Worm (Caenorhabditis elegans) whole organism, L3 larva: ENCODE data around the gene C07A4.2.

Experiments used
- aly-2 ChIP-seq: fragments of 150-350 bp; optimal IDR thresholded peaks from 2 replicates; lab custom pipeline; 2014; ENCODE audit warnings: missing biosample characterization, missing genetic modification characterization
- ama-1 ChIP-seq: fragments of 150-350 bp; optimal IDR thresholded peaks from 2 replicates; lab custom pipeline; 2018
- ceh-28 ChIP-seq: fragments of 150-350 bp; optimal IDR thresholded peaks from 2 replicates; lab custom pipeline; 2014; ENCODE audit warnings: missing biosample characterization, missing genetic modification reagents, missing genetic modification characterization
- egl-27 ChIP-seq: sonication (generic microtip); optimal IDR thresholded peaks from 4 replicates; lab custom pipeline; 2017; ENCODE audit warnings: missing biosample characterization, missing genetic modification reagents, missing genetic modification characterization
- egl-5 ChIP-seq: fragments of 150-350 bp; optimal IDR thresholded peaks from 2 replicates; lab custom pipeline; 2017; ENCODE audit warnings: missing biosample characterization, missing genetic modification reagents, missing genetic modification characterization, inconsistent platforms
- elt-2 ChIP-seq: sonication (generic microtip); optimal IDR thresholded peaks from 2 replicates; lab custom pipeline; 2016; ENCODE audit warnings: missing genetic modification reagents, mild to moderate bottlenecking, missing genetic modification characterization, missing compliant biosample characterization
- elt-3 ChIP-seq, 3 experiments: fragments of 150-350 bp in 1 of 3; sonication (generic microtip) in 2 of 3; optimal IDR thresholded peaks; 2 replicates in 2 of 3; 4 replicates in 1 of 3; lab custom pipeline; 2014 to 2017; ENCODE audit warnings: missing biosample characterization in 3 of 3, missing genetic modification characterization in 3 of 3
- fkh-10 ChIP-seq: sonication (generic microtip); optimal IDR thresholded peaks from 2 replicates; lab custom pipeline; 2017; ENCODE audit warnings: missing biosample characterization, missing genetic modification reagents, missing genetic modification characterization
- fkh-2 ChIP-seq: fragments of 150-350 bp; optimal IDR thresholded peaks from 2 replicates; lab custom pipeline; 2014; ENCODE audit warnings: missing biosample characterization, missing genetic modification reagents, missing genetic modification characterization
- fos-1 ChIP-seq: fragments of 150-350 bp; optimal IDR thresholded peaks from 2 replicates; lab custom pipeline; 2014; ENCODE audit warnings: missing biosample characterization, missing genetic modification characterization
- hmg-11 ChIP-seq: sonication (generic microtip); optimal IDR thresholded peaks from 2 replicates; lab custom pipeline; 2016; ENCODE audit warnings: missing genetic modification characterization, missing compliant biosample characterization
- jun-1 ChIP-seq: fragments of 150-350 bp; optimal IDR thresholded peaks from 2 replicates; lab custom pipeline; 2014; ENCODE audit warnings: missing biosample characterization, missing genetic modification reagents, missing genetic modification characterization
- lin-15B ChIP-seq: fragments of 150-350 bp; optimal IDR thresholded peaks from 2 replicates; lab custom pipeline; 2014; ENCODE audit warnings: missing biosample characterization, missing genetic modification characterization
- lin-39 ChIP-seq: fragments of 150-350 bp; optimal IDR thresholded peaks from 2 replicates; lab custom pipeline; 2018; ENCODE audit warnings: missing biosample characterization, missing genetic modification reagents, missing genetic modification characterization
- lsy-12 ChIP-seq: sonication (generic microtip); optimal IDR thresholded peaks from 2 replicates; lab custom pipeline; 2016; ENCODE audit warnings: mild to moderate bottlenecking, missing genetic modification characterization, missing compliant biosample characterization
- mdl-1 ChIP-seq: fragments of 150-350 bp; optimal IDR thresholded peaks from 2 replicates; lab custom pipeline; 2014; ENCODE audit warnings: missing biosample characterization, missing genetic modification characterization
- mml-1 ChIP-seq: fragments of 150-350 bp; sonication (generic microtip); optimal IDR thresholded peaks from 3 replicates; lab custom pipeline; 2014; ENCODE audit warnings: missing biosample characterization, missing genetic modification characterization
- nfya-1 ChIP-seq: sonication (generic microtip); optimal IDR thresholded peaks from 2 replicates; lab custom pipeline; 2017; ENCODE audit warnings: missing genetic modification characterization, mild to moderate bottlenecking, missing compliant biosample characterization, antibody characterized with exemption, moderate library complexity; ENCODE audit not compliant: insufficient read depth
- nhr-11 ChIP-seq: fragments of 150-350 bp; optimal IDR thresholded peaks from 2 replicates; lab custom pipeline; 2014; ENCODE audit warnings: missing biosample characterization, missing genetic modification characterization
- nhr-12 ChIP-seq: fragments of 150-350 bp; optimal IDR thresholded peaks from 2 replicates; lab custom pipeline; 2014; ENCODE audit warnings: missing biosample characterization, missing genetic modification characterization
- nhr-23 ChIP-seq: fragments of 150-350 bp; optimal IDR thresholded peaks from 2 replicates; lab custom pipeline; 2014; ENCODE audit warnings: missing biosample characterization, missing genetic modification reagents, missing genetic modification characterization
- nhr-25 ChIP-seq: sonication (generic microtip); optimal IDR thresholded peaks from 2 replicates; lab custom pipeline; 2017; ENCODE audit warnings: missing biosample characterization, missing genetic modification characterization
- nhr-28 ChIP-seq: fragments of 150-350 bp; optimal IDR thresholded peaks from 2 replicates; lab custom pipeline; 2014; ENCODE audit warnings: missing biosample characterization, missing genetic modification characterization
- nhr-43 ChIP-seq: sonication (generic microtip); optimal IDR thresholded peaks from 2 replicates; lab custom pipeline; 2016; ENCODE audit warnings: mild to moderate bottlenecking, missing genetic modification characterization, missing compliant biosample characterization; ENCODE audit not compliant: poor library complexity, severe bottlenecking
- nhr-77 ChIP-seq: fragments of 150-350 bp; optimal IDR thresholded peaks from 2 replicates; lab custom pipeline; 2014; ENCODE audit warnings: missing biosample characterization, missing genetic modification characterization
- pha-4 ChIP-seq: fragments of 150-350 bp; optimal IDR thresholded peaks from 2 replicates; lab custom pipeline; 2014; ENCODE audit warnings: missing biosample characterization, missing genetic modification reagents, missing genetic modification characterization
- pqm-1 ChIP-seq: fragments of 150-350 bp; optimal IDR thresholded peaks from 2 replicates; lab custom pipeline; 2017; ENCODE audit warnings: missing biosample characterization, missing genetic modification characterization, inconsistent platforms
- sea-2 ChIP-seq: fragments of 150-350 bp; sonication (generic microtip); optimal IDR thresholded peaks from 4 replicates; lab custom pipeline; 2014; ENCODE audit warnings: missing biosample characterization, missing genetic modification reagents, missing genetic modification characterization
- skn-1 ChIP-seq: fragments of 150-350 bp; optimal IDR thresholded peaks from 2 replicates; lab custom pipeline; 2014; ENCODE audit warnings: missing biosample characterization, missing genetic modification characterization
- snpc-4 ChIP-seq: fragments of 150-350 bp; optimal IDR thresholded peaks from 2 replicates; lab custom pipeline; 2014; ENCODE audit warnings: missing biosample characterization, missing genetic modification characterization
- unc-62 ChIP-seq: fragments of 150-350 bp; sonication (generic microtip); optimal IDR thresholded peaks from 4 replicates; lab custom pipeline; 2014; ENCODE audit warnings: missing biosample characterization, missing genetic modification reagents, missing genetic modification characterization
- ztf-11 ChIP-seq: fragments of 150-350 bp; optimal IDR thresholded peaks from 2 replicates; lab custom pipeline; 2014; ENCODE audit warnings: missing biosample characterization, missing genetic modification characterization
- ztf-4 ChIP-seq: fragments of 150-350 bp; optimal IDR thresholded peaks from 2 replicates; lab custom pipeline; 2014; ENCODE audit warnings: missing biosample characterization, missing genetic modification characterization

Gene C07A4.2

DNA sequence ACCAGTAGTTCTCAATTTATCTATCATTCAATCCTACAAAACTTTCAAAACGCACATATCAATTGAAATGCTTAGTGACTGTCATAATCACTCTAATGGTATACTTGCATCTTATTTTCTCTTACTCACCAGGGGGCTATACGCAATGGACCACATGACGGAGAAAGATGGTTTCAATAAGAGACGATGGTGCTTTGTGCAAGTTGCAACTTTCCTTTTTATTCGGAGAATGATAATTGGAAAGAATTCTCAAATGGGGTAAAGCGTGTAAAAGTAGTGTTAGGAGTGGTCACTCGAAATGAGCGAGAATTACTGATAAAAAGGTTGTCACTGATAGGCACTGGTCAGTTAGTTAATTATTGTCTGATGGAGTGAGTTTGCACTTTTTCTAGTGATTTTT is 36.5 kb downstream of the C07A4.2 start:
- no peak for TF ChIP-seq fkh-2 (tag; lab: Kevin White, UChicago)
- no peak for TF ChIP-seq pqm-1
- no peak for TF ChIP-seq nhr-11
- no peak for TF ChIP-seq hmg-11 (tag; lab: Kevin White, UChicago)
- TF ChIP-seq fos-1 (tag; lab: Kevin White, UChicago) = no peak
- no peak for TF ChIP-seq mml-1
- TF ChIP-seq unc-62 = no peak
- TF ChIP-seq ztf-4 (tag; lab: Kevin White, UChicago) = no peak
- TF ChIP-seq mdl-1 (tag; lab: Kevin White, UChicago) = no peak
- TF ChIP-seq nhr-77 (tag; lab: Kevin White, UChicago) = no peak
- no peak for TF ChIP-seq ceh-28 (tag; lab: Kevin White, UChicago)
- TF ChIP-seq egl-27 (tag; lab: Kevin White, UChicago) = no peak
- TF ChIP-seq nhr-25 (tag; lab: Kevin White, UChicago) = no peak
- TF ChIP-seq, all 47 proteins: peak for 0

DNA sequence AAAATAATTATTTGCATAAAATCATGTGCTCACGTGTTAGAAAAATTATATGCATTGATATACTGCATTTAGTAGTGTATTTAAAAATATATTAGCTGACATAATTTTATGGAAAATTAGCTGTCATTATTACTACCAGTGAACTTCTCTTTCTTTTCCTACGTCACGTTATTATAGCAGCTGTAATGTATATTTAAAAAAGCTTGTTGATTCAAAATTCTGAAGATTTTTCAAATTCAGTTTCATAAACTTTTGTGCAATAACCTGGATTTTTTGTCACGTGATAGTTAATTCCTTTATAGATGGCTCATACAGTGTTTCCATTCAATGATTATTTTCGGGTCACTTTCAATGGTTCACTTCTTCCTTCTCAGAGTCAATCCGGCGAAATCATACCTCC is 40.5 kb downstream of the C07A4.2 start, which contains the start of gene F44A6.3:
Gene F44A6.3 (plus strand): TSS at position 301 of the 400 bp plus-strand sequence.
- TF ChIP-seq nhr-77 (tag; lab: Kevin White, UChicago) = no peak
- no peak for TF ChIP-seq pqm-1
- no peak for TF ChIP-seq egl-5 (tag; lab: Kevin White, UChicago)
- TF ChIP-seq fkh-10 = no peak
- TF ChIP-seq, all 47 proteins: peak for 0

DNA sequence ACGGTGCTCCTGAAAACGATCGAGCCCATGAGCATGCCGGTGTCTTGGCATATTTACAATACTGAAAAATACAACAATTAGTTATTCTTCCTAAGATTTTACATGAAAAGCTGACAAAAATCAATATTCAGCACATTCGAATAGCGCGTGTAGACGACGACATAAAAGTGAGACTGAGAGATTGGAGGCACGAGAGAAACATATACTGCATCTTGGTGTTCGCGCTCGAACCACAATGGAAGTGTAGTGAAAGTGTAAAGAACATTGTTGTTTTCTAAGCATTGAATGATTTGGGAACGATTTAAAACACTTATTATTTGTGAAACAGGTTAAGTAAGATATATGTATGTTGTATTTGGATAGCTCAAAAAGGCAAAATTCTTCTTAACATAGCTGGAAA is 43.4 kb downstream of the C07A4.2 start, which contains the start of gene F44A6.4:
Gene F44A6.4 (minus strand): TSS at position 67 of the 400 bp plus-strand sequence.
- peak; percentile 5 for TF ChIP-seq nhr-25 (tag; lab: Kevin White, UChicago)
- TF ChIP-seq hmg-11 (tag; lab: Kevin White, UChicago) = peak; percentile 23
- TF ChIP-seq lin-15B (tag; lab: Kevin White, UChicago) = no peak
- TF ChIP-seq nhr-77 (tag; lab: Kevin White, UChicago) = no peak
- peak; percentile 6 for TF ChIP-seq nfya-1
- peak; percentile 45 for TF ChIP-seq nhr-43 (tag; lab: Kevin White, UChicago)
- TF ChIP-seq snpc-4 (tag; lab: Kevin White, UChicago) = peak; percentile 11

DNA sequence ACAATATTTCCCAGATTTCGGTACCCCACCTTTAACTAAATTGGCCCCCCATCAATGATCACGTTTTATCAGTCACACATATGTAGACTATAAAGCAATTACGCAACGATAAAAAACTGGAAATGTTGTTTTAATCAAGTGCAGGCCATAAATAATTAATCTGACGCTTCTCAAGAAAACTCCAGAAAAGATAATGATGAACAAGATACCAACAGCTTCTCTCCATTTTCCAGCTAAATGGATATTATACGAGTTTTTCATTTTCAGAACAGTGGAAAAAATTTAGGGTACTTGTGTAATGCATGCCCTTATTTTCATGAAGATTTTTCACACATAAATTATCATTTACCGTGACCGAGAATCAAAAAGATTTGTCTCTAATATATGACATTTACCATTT is 44.3 kb downstream of the C07A4.2 start:
- no peak for TF ChIP-seq hmg-11 (tag; lab: Kevin White, UChicago)
- no peak for TF ChIP-seq aly-2 (tag; lab: Kevin White, UChicago)
- no peak for TF ChIP-seq fos-1 (tag; lab: Kevin White, UChicago)
- TF ChIP-seq nhr-28 (tag; lab: Kevin White, UChicago) = peak; percentile 52
- peak; percentile 51 for TF ChIP-seq pqm-1
- TF ChIP-seq nhr-77 (tag; lab: Kevin White, UChicago) = no peak
- no peak for TF ChIP-seq nfya-1
- no peak for TF ChIP-seq fkh-2 (tag; lab: Kevin White, UChicago)
- TF ChIP-seq nhr-12 (tag; lab: Kevin White, UChicago) = no peak
- TF ChIP-seq elt-2 (tag; lab: Kevin White, UChicago) = peak; percentile 78
- TF ChIP-seq nhr-43 (tag; lab: Kevin White, UChicago) = peak; percentile 80

DNA sequence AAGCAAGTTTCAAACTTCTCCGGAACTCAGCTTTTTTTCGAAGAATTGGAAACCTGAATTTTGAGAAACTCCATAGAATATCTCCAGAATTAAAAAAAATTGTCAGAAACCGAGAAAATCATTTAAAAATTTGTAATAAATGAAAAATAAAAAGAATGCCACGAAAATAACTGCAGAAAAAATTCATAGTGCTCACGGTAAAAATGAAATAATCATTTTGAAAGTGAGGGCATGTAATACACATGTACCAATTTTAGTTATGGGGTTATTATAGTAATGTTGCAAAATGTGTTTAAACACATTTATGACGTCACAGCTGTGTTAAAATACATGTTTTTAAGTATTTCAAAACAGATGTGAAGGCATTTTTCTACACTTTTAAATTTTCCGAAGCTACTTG is 44.9 kb downstream of the C07A4.2 start:
- TF ChIP-seq nhr-43 (tag; lab: Kevin White, UChicago) (peak; percentile 34), lsy-12 (tag; lab: Kevin White, UChicago) (no peak), egl-5 (tag; lab: Kevin White, UChicago) (no peak), nfya-1 (no peak), nhr-77 (tag; lab: Kevin White, UChicago) (no peak), sea-2 (no peak), ama-1 (no peak), ztf-11 (tag; lab: Kevin White, UChicago) (no peak), nhr-25 (tag; lab: Kevin White, UChicago) (peak; percentile 20)
- TF ChIP-seq, all 47 proteins: peak for 2

DNA sequence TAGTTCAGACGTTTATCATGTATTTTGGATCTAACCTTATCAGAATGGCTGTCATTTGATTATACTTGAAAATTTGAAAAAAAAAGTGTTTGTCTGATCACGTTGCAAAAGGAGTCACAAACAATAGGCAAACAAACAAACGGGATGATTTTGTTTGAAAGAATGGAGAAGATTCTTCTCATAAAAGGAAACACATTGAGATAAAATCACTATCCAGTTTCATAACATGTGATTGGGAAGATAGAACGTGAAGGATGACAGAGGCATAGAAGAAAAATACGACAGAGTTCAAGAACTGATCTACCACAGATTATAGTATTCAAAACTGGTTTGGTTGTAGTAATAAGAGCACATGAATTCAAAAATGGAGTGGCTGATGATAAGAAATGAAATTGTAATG is 46.8 kb downstream of the C07A4.2 start, which contains the start of gene F44A6.5:
Gene F44A6.5 (minus strand): TSS at position 151 of the 400 bp plus-strand sequence.
- TF ChIP-seq pqm-1 (peak; percentile 16), pha-4 (tag; lab: Kevin White, UChicago) (peak; percentile 53), nhr-23 (tag; lab: Kevin White, UChicago) (peak; percentile 14), nhr-25 (tag; lab: Kevin White, UChicago) (peak; percentile 70), elt-3 (tag; optimal IDR thresholded peaks at IDR 0.05; lab: Kevin White, UChicago) (peak in 1 of 3 experiments; percentile 13), elt-2 (tag; lab: Kevin White, UChicago) (peak; percentile 77), nhr-43 (tag; lab: Kevin White, UChicago) (peak; percentile 85), ztf-4 (tag; lab: Kevin White, UChicago) (no peak), lin-39 (tag; lab: Kevin White, UChicago) (no peak), ztf-11 (tag; lab: Kevin White, UChicago) (no peak), nfya-1 (peak; percentile 33), skn-1 (peak; percentile 84), jun-1 (peak; percentile 46), mdl-1 (tag; lab: Kevin White, UChicago) (peak; percentile 18)
